Fruit fly (Drosophila melanogaster) whole organism, embryonic: ENCODE data around the gene CG42759.

Experiments used
- Aef1 ChIP-seq: fragments of 200-800 bp; sonication (Bioruptor generic); IDR thresholded peaks from 3 replicates; pipeline ENCODE4 v1.3.6; 2022; ENCODE audit warnings: missing biosample characterization, missing genetic modification characterization
- Asciz ChIP-seq: fragments of 200-800 bp; sonication (Bioruptor generic); optimal IDR thresholded peaks from 2 replicates; lab custom pipeline; 2017; ENCODE audit warnings: missing biosample characterization, mild to moderate bottlenecking, missing genetic modification characterization, missing genetic modification reagents
- Atf6 ChIP-seq: fragments of 200-800 bp; sonication (Bioruptor generic); IDR thresholded peaks from 2 replicates; pipeline ENCODE4 v1.3.6; 2022; ENCODE audit warnings: missing biosample characterization, missing genetic modification characterization
- B-H1 ChIP-seq: fragments of 200-800 bp; sonication (Bioruptor generic); IDR thresholded peaks from 3 replicates; pipeline ENCODE4 v1.3.6; 2022; ENCODE audit warnings: missing biosample characterization, missing genetic modification characterization
- CG1024 ChIP-seq: fragments of 200-800 bp; sonication (Bioruptor generic); IDR thresholded peaks from 2 replicates; pipeline ENCODE4 v1.3.6; 2022; ENCODE audit warnings: missing biosample characterization, missing genetic modification characterization
- CG11696 ChIP-seq: fragments of 200-800 bp; sonication (Bioruptor generic); IDR thresholded peaks from 2 replicates; pipeline ENCODE4 v1.3.6; 2022; ENCODE audit warnings: missing biosample characterization, missing genetic modification characterization
- CG12104 ChIP-seq: fragments of 200-800 bp; sonication (Bioruptor generic); optimal IDR thresholded peaks from 3 replicates; lab custom pipeline; 2016; ENCODE audit warnings: missing biosample characterization, missing genetic modification characterization
- CG12659 ChIP-seq: fragments of 200-800 bp; sonication (Bioruptor generic); optimal IDR thresholded peaks from 3 replicates; lab custom pipeline; 2017; ENCODE audit warnings: mild to moderate bottlenecking, missing biosample characterization, missing genetic modification reagents, missing genetic modification characterization
- CG12769 ChIP-seq: fragments of 200-800 bp; sonication (Bioruptor generic); optimal IDR thresholded peaks from 2 replicates; lab custom pipeline; 2019; ENCODE audit warnings: missing biosample characterization, mild to moderate bottlenecking, missing genetic modification characterization, moderate library complexity
- CG15269 ChIP-seq: fragments of 200-800 bp; sonication (Bioruptor generic); optimal IDR thresholded peaks from 2 replicates; lab custom pipeline; 2018; ENCODE audit warnings: missing biosample characterization, mild to moderate bottlenecking, missing genetic modification characterization, moderate library complexity
- CG15514 ChIP-seq: fragments of 200-800 bp; sonication (Bioruptor generic); optimal IDR thresholded peaks from 3 replicates; lab custom pipeline; 2017; ENCODE audit warnings: missing biosample characterization, missing genetic modification characterization, mild to moderate bottlenecking, moderate library complexity, missing genetic modification reagents
- CG1603 ChIP-seq: fragments of 200-800 bp; sonication (Bioruptor generic); optimal IDR thresholded peaks from 2 replicates; lab custom pipeline; 2019; ENCODE audit warnings: missing biosample characterization, mild to moderate bottlenecking, missing genetic modification characterization, moderate library complexity
- CG17328 ChIP-seq: fragments of 200-800 bp; sonication (Bioruptor generic); IDR thresholded peaks from 2 replicates; pipeline ENCODE4 v1.3.6; 2022; ENCODE audit warnings: missing biosample characterization, missing genetic modification characterization
- CG6254 ChIP-seq: fragments of 200-800 bp; sonication (Bioruptor generic); optimal IDR thresholded peaks from 3 replicates; lab custom pipeline; 2017; ENCODE audit warnings: mild to moderate bottlenecking, missing biosample characterization, missing genetic modification reagents, missing genetic modification characterization
- Dad ChIP-seq: fragments of 200-800 bp; sonication (Bioruptor generic); optimal IDR thresholded peaks from 3 replicates; lab custom pipeline; 2016; ENCODE audit warnings: missing biosample characterization, missing genetic modification characterization
- Doc3 ChIP-seq: fragments of 200-800 bp; sonication (Bioruptor generic); IDR thresholded peaks from 3 replicates; pipeline ENCODE4 v1.3.6; 2022; ENCODE audit warnings: missing biosample characterization, missing genetic modification characterization; ENCODE audit not compliant: partially characterized antibody
- Drgx ChIP-seq: fragments of 200-800 bp; sonication (Bioruptor generic); IDR thresholded peaks from 2 replicates; pipeline ENCODE4 v1.3.6; 2022; ENCODE audit warnings: missing biosample characterization, missing genetic modification characterization
- E2f2 ChIP-seq: fragments of 200-800 bp; sonication (Bioruptor generic); IDR thresholded peaks from 2 replicates; pipeline ENCODE4 v1.3.6; 2022; ENCODE audit warnings: missing biosample characterization, missing genetic modification characterization
- Fer1 ChIP-seq: fragments of 200-800 bp; sonication (Bioruptor generic); optimal IDR thresholded peaks from 2 replicates; lab custom pipeline; 2017; ENCODE audit warnings: missing biosample characterization, mild to moderate bottlenecking, missing genetic modification characterization
- Fer2 ChIP-seq: fragments of 200-800 bp; sonication (Bioruptor generic); optimal IDR thresholded peaks from 2 replicates; lab custom pipeline; 2018; ENCODE audit warnings: missing biosample characterization, mild to moderate bottlenecking, missing genetic modification characterization, moderate library complexity
- H15 ChIP-seq: fragments of 200-800 bp; sonication (Bioruptor generic); IDR thresholded peaks from 3 replicates; pipeline ENCODE4 v1.3.6; 2022; ENCODE audit warnings: missing biosample characterization, missing genetic modification characterization
- Med ChIP-seq: fragments of 200-800 bp; sonication (Bioruptor generic); peaks from one replicate; lab custom pipeline; 2016; ENCODE audit warnings: missing biosample characterization, missing genetic modification characterization, mild to moderate bottlenecking, inconsistent platforms, moderate library complexity
- Mrtf ChIP-seq: fragments of 200-800 bp; sonication (Bioruptor generic); IDR thresholded peaks from 3 replicates; pipeline ENCODE4 v1.3.6; 2022; ENCODE audit warnings: missing biosample characterization, missing genetic modification characterization
- Oaz ChIP-seq: fragments of 200-800 bp; sonication (Bioruptor generic); IDR thresholded peaks from 2 replicates; pipeline ENCODE4 v1.3.6; 2022; ENCODE audit warnings: missing biosample characterization, missing genetic modification characterization
- Trl ChIP-seq, 3 experiments: fragments of >200 bp in 2 of 3; fragments of 200-800 bp in 1 of 3; sonication (Bioruptor generic) in 1 of 3; optimal IDR thresholded peaks; 2 replicates in 1 of 3; 3 replicates in 2 of 3; lab custom pipeline; 2016 to 2017; ENCODE audit warnings: missing biosample characterization in 1 of 3, missing genetic modification characterization in 1 of 3
- ase ChIP-seq: fragments of 200-800 bp; sonication (Bioruptor generic); IDR thresholded peaks from 3 replicates; pipeline ENCODE4 v1.3.6; 2022; ENCODE audit warnings: missing biosample characterization, missing genetic modification characterization
- bsh ChIP-seq, 2 experiments: fragments of 200-800 bp; sonication (Bioruptor generic); optimal IDR thresholded peaks; 2 replicates each; lab custom pipeline; 2017 to 2018; ENCODE audit warnings: mild to moderate bottlenecking in 2 of 2, missing biosample characterization in 2 of 2, missing genetic modification characterization in 2 of 2, moderate library complexity in 1 of 2
- chif ChIP-seq, 2 experiments: fragments of 200-800 bp; sonication (Bioruptor generic); optimal IDR thresholded peaks; 3 replicates each; lab custom pipeline; 2016; ENCODE audit warnings: missing biosample characterization in 2 of 2, missing genetic modification characterization in 2 of 2
- dimm ChIP-seq: fragments of 200-800 bp; sonication (Bioruptor generic); IDR thresholded peaks from 2 replicates; pipeline ENCODE4 v1.3.6; 2022; ENCODE audit warnings: missing biosample characterization, missing genetic modification characterization
- dmrt99B ChIP-seq: fragments of 200-800 bp; sonication (Bioruptor generic); optimal IDR thresholded peaks from 2 replicates; lab custom pipeline; 2018; ENCODE audit warnings: missing biosample characterization, mild to moderate bottlenecking, missing genetic modification characterization, moderate library complexity
- dysf ChIP-seq: fragments of 200-800 bp; sonication (Bioruptor generic); IDR thresholded peaks from 3 replicates; pipeline ENCODE4 v1.3.6; 2022; ENCODE audit warnings: missing biosample characterization, missing genetic modification characterization
- ewg ChIP-seq: fragments of 200-800 bp; sonication (Bioruptor generic); optimal IDR thresholded peaks from 3 replicates; lab custom pipeline; 2017; ENCODE audit warnings: mild to moderate bottlenecking, missing biosample characterization, missing genetic modification reagents, missing genetic modification characterization
- grn ChIP-seq: fragments of 200-800 bp; sonication (Bioruptor generic); optimal IDR thresholded peaks from 3 replicates; lab custom pipeline; 2017; ENCODE audit warnings: missing biosample characterization, missing genetic modification characterization
- jumu ChIP-seq: fragments of 200-800 bp; sonication (Bioruptor generic); optimal IDR thresholded peaks from 3 replicates; lab custom pipeline; 2016; ENCODE audit warnings: missing biosample characterization, missing genetic modification characterization
- ken ChIP-seq: fragments of 200-800 bp; sonication (Bioruptor generic); IDR thresholded peaks from 3 replicates; pipeline ENCODE4 v1.3.6; 2022; ENCODE audit warnings: missing biosample characterization, missing genetic modification characterization
- lilli ChIP-seq: fragments of 200-800 bp; sonication (Bioruptor generic); optimal IDR thresholded peaks from 3 replicates; lab custom pipeline; 2016; ENCODE audit warnings: missing biosample characterization, missing genetic modification characterization
- otp ChIP-seq: fragments of 200-800 bp; sonication (Bioruptor generic); IDR thresholded peaks from 3 replicates; pipeline ENCODE4, ENCODE4 v1.3.6; 2022; ENCODE audit warnings: missing biosample characterization, missing genetic modification characterization
- phol ChIP-seq: fragments of 200-800 bp; sonication (Bioruptor generic); optimal IDR thresholded peaks from 3 replicates; lab custom pipeline; 2018; ENCODE audit warnings: missing biosample characterization, mild to moderate bottlenecking, missing genetic modification characterization, moderate library complexity
- pnt ChIP-seq: fragments of 200-800 bp; sonication (Bioruptor generic); optimal IDR thresholded peaks from 3 replicates; lab custom pipeline; 2016; ENCODE audit warnings: missing biosample characterization, missing genetic modification characterization
- prd ChIP-seq, 3 experiments: fragments of >200 bp in 2 of 3; fragments of 200-800 bp in 1 of 3; sonication (Bioruptor generic) in 1 of 3; optimal IDR thresholded peaks in 2 of 3; IDR thresholded peaks in 1 of 3; 2 replicates in 2 of 3; 3 replicates in 1 of 3; pipeline versions ENCODE4 v1.3.6 to Lab custom; 2017 to 2022; ENCODE audit warnings: missing biosample characterization in 1 of 3, missing genetic modification characterization in 1 of 3
- ranshi ChIP-seq: fragments of 200-800 bp; sonication (Bioruptor generic); IDR thresholded peaks from 2 replicates; pipeline ENCODE4 v1.3.6; 2022; ENCODE audit warnings: missing biosample characterization, missing genetic modification characterization
- run ChIP-seq: fragments of 200-800 bp; sonication (Bioruptor generic); optimal IDR thresholded peaks from 3 replicates; lab custom pipeline; 2018; ENCODE audit warnings: missing biosample characterization, mild to moderate bottlenecking, missing genetic modification characterization
- sens-2 ChIP-seq: fragments of 200-800 bp; sonication (Bioruptor generic); IDR thresholded peaks from 2 replicates; pipeline ENCODE4 v1.3.6; 2022; ENCODE audit warnings: missing biosample characterization, missing genetic modification characterization
- so ChIP-seq: fragments of 200-800 bp; sonication (Bioruptor generic); IDR thresholded peaks from 3 replicates; pipeline ENCODE4 v1.3.6; 2022; ENCODE audit warnings: missing biosample characterization, missing genetic modification characterization
- stc ChIP-seq: fragments of 200-800 bp; sonication (Bioruptor generic); IDR thresholded peaks from 2 replicates; pipeline ENCODE4 v1.3.6; 2022; ENCODE audit warnings: missing biosample characterization, missing genetic modification characterization
- tgo ChIP-seq: fragments of 200-800 bp; sonication (Bioruptor generic); IDR thresholded peaks from 3 replicates; pipeline ENCODE4 v1.3.6; 2022; ENCODE audit warnings: missing biosample characterization, missing genetic modification characterization
- ttk ChIP-seq: fragments of 200-800 bp; sonication (Bioruptor generic); IDR thresholded peaks from 2 replicates; pipeline ENCODE4 v2.1.2; 2022; ENCODE audit warnings: missing biosample characterization, missing genetic modification characterization

CG42759 gene

dm6 chr3R:10153957-10154685 lies 11.3 kb downstream of the CG42759 start (continued):
- no peak for TF ChIP-seq prd (optimal IDR thresholded peaks at IDR 0.05; lab: Kevin White, UChicago)
- peak; percentile 67 for TF ChIP-seq prd (GFP tag; IDR thresholded peaks at IDR 0.05; lab: Robert Waterston, UW)
- 0 out of 2 replicates have a peak, but pooled peaks have one; percentile 31 for TF ChIP-seq sens-2
- peak; percentile 54 for TF ChIP-seq CG6254
- TF ChIP-seq Drgx (GFP tag; lab: Robert Waterston, UW), result peak; percentile 83
- 0 out of 3 replicates have a peak, but pooled peaks have one; percentile 57 for TF ChIP-seq H15
- peak; percentile 26 for TF ChIP-seq run (tag; lab: Kevin White, UChicago)
- TF ChIP-seq lilli, result peak; percentile 15
- peak; percentile 33; the same call in 1 of the 3 replicates for TF ChIP-seq Aef1
- TF ChIP-seq E2f2 (GFP tag; lab: Robert Waterston, UW), result 0 out of 2 replicates have a peak, but pooled peaks have one; percentile 14
- TF ChIP-seq Doc3 (GFP tag; lab: Robert Waterston, UW), result no peak
- TF ChIP-seq chif (GFP tag; optimal IDR thresholded peaks at IDR 0.05; lab: Kevin White, UChicago), result no peak
- peak; percentile 24; the same call in 1 of the 2 replicates for TF ChIP-seq stc (GFP tag; lab: Robert Waterston, UW)
- TF ChIP-seq CG12769 (tag; lab: Kevin White, UChicago), result peak; percentile 20
- TF ChIP-seq dimm (GFP tag; lab: Robert Waterston, UW), result 0 out of 2 replicates have a peak, but pooled peaks have one; percentile 9
- TF ChIP-seq CG12104 (GFP tag; lab: Kevin White, UChicago), result no peak
- no peak for TF ChIP-seq CG11696 (GFP tag; lab: Robert Waterston, UW)
- peak; percentile 65 for TF ChIP-seq CG1603 (tag; lab: Kevin White, UChicago)
- peak; percentile 37; the same call in 1 of the 2 replicates for TF ChIP-seq ranshi (GFP tag; lab: Robert Waterston, UW)
- peak; percentile 13; the same call in 1 of the 3 replicates for TF ChIP-seq ase
- TF ChIP-seq Asciz (GFP tag; lab: Kevin White, UChicago), result peak; percentile 9
- peak; percentile 71 for TF ChIP-seq dmrt99B
- TF ChIP-seq CG15514, result peak; percentile 17
- TF ChIP-seq so (GFP tag; lab: Robert Waterston, UW), result 0 out of 3 replicates have a peak, but pooled peaks have one; percentile 12
- 0 out of 3 replicates have a peak, but pooled peaks have one; percentile 10 for TF ChIP-seq otp (GFP tag; lab: Robert Waterston, UW)
- TF ChIP-seq ewg, result no peak
- TF ChIP-seq CG1024 (GFP tag; lab: Robert Waterston, UW), result no peak
- peak; percentile 53 for TF ChIP-seq Med (GFP tag; lab: Kevin White, UChicago)
- peak; percentile 54; the same call in 2 of the 3 replicates for TF ChIP-seq B-H1 (GFP tag; lab: Robert Waterston, UW)
- 0 out of 3 replicates have a peak, but pooled peaks have one; percentile 32 for TF ChIP-seq ken (GFP tag; lab: Robert Waterston, UW)
- TF ChIP-seq Atf6 (GFP tag; lab: Robert Waterston, UW), result peak; percentile 33; the same call in 1 of the 2 replicates
- 0 out of 2 replicates have a peak, but pooled peaks have one; percentile 21 for TF ChIP-seq ttk (GFP tag; lab: Robert Waterston, UW)
- TF ChIP-seq Trl (optimal IDR thresholded peaks at IDR 0.05; lab: Kevin White, UChicago), result no peak
- no peak for TF ChIP-seq Trl (GFP tag; optimal IDR thresholded peaks at IDR 0.05; lab: Kevin White, UChicago)
- peak; percentile 65 for TF ChIP-seq dysf (GFP tag; lab: Robert Waterston, UW)
- peak; percentile 34 for TF ChIP-seq phol (tag; lab: Kevin White, UChicago)
- no peak for TF ChIP-seq Dad (GFP tag; lab: Kevin White, UChicago)
- TF ChIP-seq Oaz (GFP tag; lab: Robert Waterston, UW), result peak; percentile 23; the same call in 1 of the 2 replicates
- TF ChIP-seq jumu (GFP tag; lab: Kevin White, UChicago), result peak; percentile 19
- TF ChIP-seq Fer2 (tag; lab: Kevin White, UChicago), result no peak
- 0 out of 3 replicates have a peak, but pooled peaks have one; percentile 32 for TF ChIP-seq Mrtf (GFP tag; lab: Robert Waterston, UW)
- TF ChIP-seq CG12659, result peak; percentile 17
- TF ChIP-seq grn (GFP tag; lab: Kevin White, UChicago), result peak; percentile 23
- TF ChIP-seq bsh (GFP tag; optimal IDR thresholded peaks at IDR 0.05; lab: Kevin White, UChicago), result peak in 1 of 2 experiments; percentile 29
- peak; percentile 17 for TF ChIP-seq pnt (GFP tag; lab: Kevin White, UChicago)
- TF ChIP-seq CG17328, result peak; percentile 65
- TF ChIP-seq CG15269, result peak; percentile 62
- TF ChIP-seq Fer1 (GFP tag; lab: Kevin White, UChicago), result peak; percentile 33
- peak; percentile 38; the same call in 2 of the 3 replicates for TF ChIP-seq tgo (GFP tag; lab: Robert Waterston, UW)
